Fruit fly (Drosophila melanogaster): ENCODE data around the gene Tsp39D.

- TF ChIP-seq kay (GFP tag; ENCODE audit: borderline replicate concordance) (no peak), CG5204 (GFP tag; optimal IDR thresholded peaks at IDR 0.05) (no peak), ovo (GFP tag; optimal IDR thresholded peaks at IDR 0.05) (no peak), CG11617 (GFP tag; optimal IDR thresholded peaks at IDR 0.05) (no peak), bab1 (GFP tag; optimal IDR thresholded peaks at IDR 0.05) (no peak), toe (GFP tag; optimal IDR thresholded peaks at IDR 0.05) (no peak), pad (GFP tag; optimal IDR thresholded peaks at IDR 0.05) (no peak), cnc (optimal IDR thresholded peaks at IDR 0.05) (no peak), Hr96 (GFP tag; optimal IDR thresholded peaks at IDR 0.05) (no peak), CG33017 (tag; optimal IDR thresholded peaks at IDR 0.05) (no peak), CG7045 (GFP tag; optimal IDR thresholded peaks at IDR 0.05) (no peak)
Observed at dm6 chr2L:21341706-21342105, 2.7 kb upstream of the Tsp39D start.

Data from whole organism, adult.